Worm (Caenorhabditis elegans) whole organism, L4/young adult: Measurements from ENCODE around the gene C04A11.5.

Experiments used
- dao-5 ChIP-seq: sonication (generic microtip); optimal IDR thresholded peaks from 2 replicates; lab custom pipeline; 2016; ENCODE audit warnings: missing genotype, missing genetic modification characterization, moderate library complexity, missing compliant biosample characterization
- him-1 ChIP-seq: sonication (generic microtip); optimal IDR thresholded peaks from 2 replicates; lab custom pipeline; 2016; ENCODE audit warnings: missing genotype, missing genetic modification reagents, missing genetic modification characterization, missing compliant biosample characterization

DNA sequence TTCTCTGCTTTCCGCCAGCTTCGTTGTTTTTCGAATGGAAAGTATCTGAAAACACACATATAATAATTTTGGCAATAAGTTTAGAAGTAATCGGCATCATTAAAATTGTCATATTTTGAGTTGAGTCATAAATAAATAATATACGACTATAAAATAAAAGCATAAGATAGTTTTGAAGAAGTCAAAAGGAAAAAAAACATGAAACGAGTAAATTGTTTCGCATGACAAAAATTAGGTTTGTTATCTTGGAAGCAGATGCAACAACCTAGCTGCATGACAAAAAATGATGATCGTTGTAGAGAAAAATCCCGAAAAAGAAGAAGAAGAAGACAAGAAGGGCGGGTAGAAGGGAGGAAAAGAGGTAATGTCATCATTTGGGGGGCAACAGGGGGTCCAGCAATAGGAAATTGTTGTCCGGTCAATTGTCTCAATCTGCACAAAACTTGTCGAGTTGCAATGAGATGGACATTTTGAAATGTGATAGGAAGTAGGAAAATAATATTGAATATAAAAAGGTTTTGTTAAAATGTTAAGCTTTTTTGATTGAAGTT, 33.2 kb upstream of the C04A11.5 start, which contains the start of gene nlg-1:
- no peak for TF ChIP-seq him-1 (tag; lab: Kevin White, UChicago)
- TF ChIP-seq dao-5 (tag; lab: Kevin White, UChicago): no peak
